Worm (Caenorhabditis elegans): Measurements from ENCODE around the gene fbxc-50.

- TF ChIP-seq nhr-76 (tag; optimal IDR thresholded peaks at IDR 0.05) (no peak), sea-2 (GFP tag; optimal IDR thresholded peaks at IDR 0.05) (no peak), ztf-4 (tag; optimal IDR thresholded peaks at IDR 0.05) (no peak), unc-39 (tag; optimal IDR thresholded peaks at IDR 0.05) (no peak), aly-2 (tag; optimal IDR thresholded peaks at IDR 0.05) (no peak), ceh-16 (tag; optimal IDR thresholded peaks at IDR 0.05) (no peak), fkh-10 (GFP tag; optimal IDR thresholded peaks at IDR 0.05) (no peak), nhr-237 (tag; optimal IDR thresholded peaks at IDR 0.05) (no peak), pha-4 (tag; optimal IDR thresholded peaks at IDR 0.05) (no peak), lin-15B (tag; optimal IDR thresholded peaks at IDR 0.05) (no peak), mdl-1 (tag; optimal IDR thresholded peaks at IDR 0.05) (no peak), pqm-1 (tag; optimal IDR thresholded peaks at IDR 0.05) (no peak), zag-1 (tag; optimal IDR thresholded peaks at IDR 0.05) (no peak), tbx-2 (tag; optimal IDR thresholded peaks at IDR 0.05) (no peak)
Measured at ce11 chrII:3259254-3259653, 11.3 kb upstream of the fbxc-50 start, which contains the start of gene gcy-19.
